Worm (Caenorhabditis elegans) whole organism, young adult: ENCODE results near the gene C14A6.13.

Source experiments
- B0261.1 ChIP-seq: sonication (generic microtip); optimal IDR thresholded peaks from 2 replicates; lab custom pipeline; 2016; ENCODE audit warnings: mild to moderate bottlenecking, missing genetic modification characterization, moderate library complexity, missing compliant biosample characterization
- B0336.3 ChIP-seq: fragments of 200-800 bp; sonication (Bioruptor generic); IDR thresholded peaks from 2 replicates; pipeline ENCODE4 v1.3.6; 2022; ENCODE audit warnings: missing genetic modification characterization, missing compliant biosample characterization
- D2030.7 ChIP-seq: fragments of 200-800 bp; sonication (Bioruptor generic); IDR thresholded peaks from 2 replicates; pipeline ENCODE4 v1.3.6; 2022; ENCODE audit warnings: missing genetic modification reagents, missing genetic modification characterization, missing compliant biosample characterization
- F10E7.11 ChIP-seq: sonication (generic microtip); optimal IDR thresholded peaks from 2 replicates; lab custom pipeline; 2017; ENCODE audit warnings: mild to moderate bottlenecking, missing genetic modification characterization, moderate library complexity, missing compliant biosample characterization
- F33H1.4 ChIP-seq: fragments of 200-800 bp; sonication (Bioruptor generic); IDR thresholded peaks from 2 replicates; pipeline ENCODE4 v1.3.6; 2022; ENCODE audit warnings: missing genetic modification reagents, missing genetic modification characterization, missing compliant biosample characterization
- F37B4.10 ChIP-seq: fragments of 200-800 bp; sonication (Bioruptor generic); IDR thresholded peaks from 2 replicates; pipeline ENCODE4 v1.3.6; 2022; ENCODE audit warnings: missing genetic modification characterization, missing compliant biosample characterization
- F52B5.7 ChIP-seq: sonication (generic microtip); optimal IDR thresholded peaks from 2 replicates; lab custom pipeline; 2016; ENCODE audit warnings: mild to moderate bottlenecking, missing genetic modification characterization, missing compliant biosample characterization
- T07F8.4 ChIP-seq: sonication (generic microtip); optimal IDR thresholded peaks from 2 replicates; lab custom pipeline; 2016; ENCODE audit warnings: mild to moderate bottlenecking, missing genetic modification characterization, moderate library complexity, missing compliant biosample characterization
- Y53G8AR.9 ChIP-seq: fragments of 200-800 bp; sonication (Bioruptor generic); conservative IDR thresholded peaks from 2 replicates; pipeline ENCODE4 v1.3.6; 2022; ENCODE audit warnings: missing genetic modification reagents, missing genetic modification characterization, missing compliant biosample characterization
- Y67H2A.10 ChIP-seq: fragments of 200-800 bp; sonication (Bioruptor generic); conservative IDR thresholded peaks from 2 replicates; pipeline ENCODE4 v1.3.6; 2022; ENCODE audit warnings: missing genetic modification reagents, missing genetic modification characterization, missing compliant biosample characterization
- ZK185.1 ChIP-seq: sonication (generic microtip); optimal IDR thresholded peaks from 2 replicates; lab custom pipeline; 2016; ENCODE audit warnings: mild to moderate bottlenecking, missing genetic modification characterization, missing compliant biosample characterization; ENCODE audit not compliant: poor library complexity, severe bottlenecking
- attf-6 ChIP-seq: fragments of 200-800 bp; sonication (Bioruptor generic); IDR thresholded peaks from 2 replicates; pipeline ENCODE4 v1.3.6; 2022; ENCODE audit warnings: missing genetic modification reagents, missing genetic modification characterization, missing compliant biosample characterization
- bed-1 ChIP-seq: fragments of 200-800 bp; sonication (Bioruptor generic); IDR thresholded peaks from 2 replicates; pipeline ENCODE4 v1.3.6; 2022; ENCODE audit warnings: missing genetic modification reagents, missing genetic modification characterization, missing compliant biosample characterization
- bed-2 ChIP-seq: fragments of 200-800 bp; sonication (Bioruptor generic); IDR thresholded peaks from 2 replicates; pipeline ENCODE4 v1.3.6; 2022; ENCODE audit warnings: missing genetic modification reagents, missing genetic modification characterization, missing compliant biosample characterization
- cebp-1 ChIP-seq, 2 experiments: fragments of 200-800 bp in 1 of 2; sonication (Bioruptor generic) in 1 of 2; sonication (generic microtip) in 1 of 2; IDR thresholded peaks in 1 of 2; optimal IDR thresholded peaks in 1 of 2; 2 replicates each; pipeline versions ENCODE4 v1.3.6 to Lab custom; 2017 to 2022; ENCODE audit warnings: missing compliant biosample characterization in 2 of 2, missing genetic modification characterization in 2 of 2, mild to moderate bottlenecking in 1 of 2, missing genetic modification reagents in 1 of 2, moderate library complexity in 1 of 2
- cebp-2 ChIP-seq: fragments of 200-800 bp; sonication (Bioruptor generic); IDR thresholded peaks from 2 replicates; pipeline ENCODE4 v1.3.6; 2022; ENCODE audit warnings: missing genetic modification characterization, missing compliant biosample characterization
- ceh-100 ChIP-seq: fragments of 200-800 bp; sonication (Bioruptor generic); IDR thresholded peaks from 2 replicates; pipeline ENCODE4 v1.3.6; 2022; ENCODE audit warnings: missing genetic modification reagents, missing genetic modification characterization, missing compliant biosample characterization
- egl-18 ChIP-seq: fragments of 200-800 bp; sonication (Bioruptor generic); IDR thresholded peaks from 2 replicates; pipeline ENCODE4 v1.3.6; 2022; ENCODE audit warnings: missing genetic modification reagents, missing genetic modification characterization, missing compliant biosample characterization
- ets-4 ChIP-seq: fragments of 200-800 bp; sonication (Bioruptor generic); optimal IDR thresholded peaks from 2 replicates; lab custom pipeline; 2018; ENCODE audit warnings: mild to moderate bottlenecking, missing genetic modification characterization, missing compliant biosample characterization
- gei-17 ChIP-seq: fragments of 200-800 bp; sonication (Bioruptor generic); optimal IDR thresholded peaks from 2 replicates; lab custom pipeline; 2018; ENCODE audit warnings: mild to moderate bottlenecking, missing genetic modification characterization, missing compliant biosample characterization
- him-1 ChIP-seq: sonication (generic microtip); optimal IDR thresholded peaks from 2 replicates; lab custom pipeline; 2016; ENCODE audit warnings: missing genotype, missing genetic modification reagents, missing genetic modification characterization, missing compliant biosample characterization
- hlh-12 ChIP-seq: sonication (generic microtip); optimal IDR thresholded peaks from 2 replicates; lab custom pipeline; 2016; ENCODE audit warnings: missing genetic modification characterization, missing compliant biosample characterization
- hlh-26 ChIP-seq: fragments of 200-800 bp; sonication (Bioruptor generic); conservative IDR thresholded peaks from 2 replicates; pipeline ENCODE4 v1.3.6; 2022; ENCODE audit warnings: missing genetic modification reagents, missing genetic modification characterization, missing compliant biosample characterization
- hsf-1 ChIP-seq: fragments of 200-800 bp; sonication (Bioruptor generic); IDR thresholded peaks from 2 replicates; pipeline ENCODE4 v1.3.6; 2022; ENCODE audit warnings: missing genetic modification reagents, missing genetic modification characterization, missing compliant biosample characterization
- let-526 ChIP-seq: fragments of 200-800 bp; sonication (Bioruptor generic); IDR thresholded peaks from 2 replicates; pipeline ENCODE4 v1.3.6; 2022; ENCODE audit warnings: missing genetic modification reagents, missing genetic modification characterization, missing compliant biosample characterization
- lsl-1 ChIP-seq: fragments of 200-800 bp; sonication (Bioruptor generic); optimal IDR thresholded peaks from 2 replicates; lab custom pipeline; 2018; ENCODE audit warnings: mild to moderate bottlenecking, missing genetic modification characterization, moderate library complexity, missing compliant biosample characterization
- madf-3 ChIP-seq: fragments of 200-800 bp; sonication (Bioruptor generic); IDR thresholded peaks from 2 replicates; pipeline ENCODE4 v1.3.6; 2022; ENCODE audit warnings: missing genetic modification reagents, missing genetic modification characterization, missing compliant biosample characterization
- madf-6 ChIP-seq: fragments of 200-800 bp; sonication (Bioruptor generic); IDR thresholded peaks from 2 replicates; pipeline ENCODE4 v1.3.6; 2022; ENCODE audit warnings: missing genetic modification reagents, missing genetic modification characterization, missing compliant biosample characterization
- mcd-1 ChIP-seq: fragments of 200-800 bp; sonication (Bioruptor generic); IDR thresholded peaks from 2 replicates; pipeline ENCODE4 v1.3.6; 2022; ENCODE audit warnings: missing genetic modification reagents, missing genetic modification characterization, missing compliant biosample characterization
- nhr-27 ChIP-seq: fragments of 200-800 bp; sonication (Bioruptor generic); optimal IDR thresholded peaks from 2 replicates; lab custom pipeline; 2018; ENCODE audit warnings: mild to moderate bottlenecking, missing genetic modification characterization, moderate library complexity, missing compliant biosample characterization
- pbrm-1 ChIP-seq: fragments of 200-800 bp; sonication (Bioruptor generic); IDR thresholded peaks from 2 replicates; pipeline ENCODE4 v1.3.6; 2022; ENCODE audit warnings: missing genetic modification reagents, missing genetic modification characterization, missing compliant biosample characterization
- pha-4 ChIP-seq: fragments of 150-350 bp; sonication (generic microtip); optimal IDR thresholded peaks from 2 replicates; lab custom pipeline; 2014; ENCODE audit warnings: missing biosample characterization, missing genetic modification reagents, missing genetic modification characterization
- rec-8 ChIP-seq, 2 experiments: sonication (generic microtip); optimal IDR thresholded peaks; 2 replicates each; lab custom pipeline; 2016; ENCODE audit warnings: mild to moderate bottlenecking in 2 of 2, missing genetic modification characterization in 2 of 2, missing genetic modification reagents in 2 of 2, missing genotype in 2 of 2, missing biosample characterization in 1 of 2, missing compliant biosample characterization in 1 of 2, moderate library complexity in 1 of 2
- sdz-38 ChIP-seq: sonication (generic microtip); optimal IDR thresholded peaks from 2 replicates; lab custom pipeline; 2016; ENCODE audit warnings: missing genotype, missing genetic modification characterization, missing compliant biosample characterization
- snpc-4 ChIP-seq, 5 experiments: fragments of 150-350 bp in 1 of 5; sonication (generic microtip) in 4 of 5; optimal IDR thresholded peaks; 2 replicates each; lab custom pipeline; 2014 to 2018; ENCODE audit warnings: missing genetic modification characterization in 5 of 5, missing biosample characterization in 3 of 5, antibody characterized with exemption in 2 of 5, mild to moderate bottlenecking in 2 of 5, missing compliant biosample characterization in 2 of 5, missing genotype in 2 of 5, moderate library complexity in 2 of 5, missing genetic modification reagents in 1 of 5
- somi-1 ChIP-seq: fragments of 200-800 bp; sonication (Bioruptor generic); optimal IDR thresholded peaks from 2 replicates; lab custom pipeline; 2018; ENCODE audit warnings: mild to moderate bottlenecking, missing genetic modification characterization, missing compliant biosample characterization
- sptf-2 ChIP-seq: fragments of 200-800 bp; sonication (Bioruptor generic); optimal IDR thresholded peaks from 2 replicates; lab custom pipeline; 2018; ENCODE audit warnings: mild to moderate bottlenecking, missing genetic modification characterization, missing compliant biosample characterization
- tbx-9 ChIP-seq: sonication (generic microtip); optimal IDR thresholded peaks from 2 replicates; lab custom pipeline; 2016; ENCODE audit warnings: borderline replicate concordance, missing genetic modification characterization, inconsistent platforms, missing compliant biosample characterization
- unc-62 ChIP-seq: fragments of 150-350 bp; optimal IDR thresholded peaks from 2 replicates; lab custom pipeline; 2014; ENCODE audit warnings: missing biosample characterization, missing genetic modification reagents, missing genetic modification characterization

Gene C14A6.13

ce11 chrV:18188328-18188727 lies 27.2 kb upstream of the C14A6.13 start, which contains the start of gene clec-245:
TSS of gene clec-245 (minus strand) at chrV:18188428.
- TF ChIP-seq attf-6 (GFP tag; lab: Robert Waterston, UW) = no peak
- no peak for TF ChIP-seq F37B4.10 (GFP tag; lab: Robert Waterston, UW)
- TF ChIP-seq B0261.1 = no peak
- no peak for TF ChIP-seq F33H1.4 (GFP tag; lab: Robert Waterston, UW)
- TF ChIP-seq let-526 = no peak
- TF ChIP-seq tbx-9 (tag; lab: Kevin White, UChicago) = no peak
- no peak for TF ChIP-seq mcd-1 (GFP tag; lab: Robert Waterston, UW)
- TF ChIP-seq Y67H2A.10 (GFP tag; lab: Robert Waterston, UW) = no peak
- no peak for TF ChIP-seq rec-8 (tag; optimal IDR thresholded peaks at IDR 0.05; lab: Kevin White, UChicago)
- no peak for TF ChIP-seq lsl-1 (GFP tag; lab: Kevin White, UChicago)
- TF ChIP-seq nhr-27 = no peak
- no peak for TF ChIP-seq bed-2 (GFP tag; lab: Robert Waterston, UW)

- no peak for TF ChIP-seq bed-1
- no peak for TF ChIP-seq sptf-2 (GFP tag; lab: Kevin White, UChicago)
- no peak for TF ChIP-seq T07F8.4 (tag; lab: Kevin White, UChicago)
- TF ChIP-seq ZK185.1 (tag; lab: Kevin White, UChicago) = no peak
- TF ChIP-seq madf-6 = no peak
- no peak for TF ChIP-seq sdz-38 (tag; lab: Kevin White, UChicago)
- TF ChIP-seq F10E7.11 = no peak
- TF ChIP-seq cebp-1 (GFP tag; IDR thresholded peaks at IDR 0.05; lab: Robert Waterston, UW) = no peak
- no peak for TF ChIP-seq cebp-1 (tag; optimal IDR thresholded peaks at IDR 0.05; lab: Kevin White, UChicago)
- no peak for TF ChIP-seq ets-4 (GFP tag; lab: Kevin White, UChicago)
- no peak for TF ChIP-seq F52B5.7
- TF ChIP-seq egl-18 = no peak
- no peak for TF ChIP-seq pha-4
- TF ChIP-seq hlh-12 (tag; lab: Kevin White, UChicago) = no peak
- no peak for TF ChIP-seq unc-62 (GFP tag; lab: Kevin White, UChicago)
These were observed 23.8 kb upstream of the C14A6.13 start, which contains the start of gene C31G12.3 for ce11 chrV:18184910-18185309. TSS of gene C31G12.3 (plus strand) at chrV:18185210.

ce11 chrV:18179663-18180062 lies 18.5 kb upstream of the C14A6.13 start, which contains the start of gene C31G12.1:
TSS of gene C31G12.1 (plus strand) at chrV:18179963.
- TF ChIP-seq hsf-1 (GFP tag; lab: Robert Waterston, UW) = no peak
- no peak for TF ChIP-seq mcd-1 (GFP tag; lab: Robert Waterston, UW)
- no peak for TF ChIP-seq F52B5.7
- no peak for TF ChIP-seq cebp-2 (GFP tag; lab: Robert Waterston, UW)
- no peak for TF ChIP-seq Y53G8AR.9 (GFP tag; lab: Robert Waterston, UW)
- no peak for TF ChIP-seq T07F8.4 (tag; lab: Kevin White, UChicago)
- no peak for TF ChIP-seq him-1 (tag; lab: Kevin White, UChicago)
- no peak for TF ChIP-seq somi-1 (GFP tag; lab: Kevin White, UChicago)
- no peak for TF ChIP-seq B0261.1
- no peak for TF ChIP-seq pbrm-1 (GFP tag; lab: Robert Waterston, UW)
- no peak for TF ChIP-seq snpc-4 (GFP tag; optimal IDR thresholded peaks at IDR 0.05; lab: Kevin White, UChicago)
- TF ChIP-seq snpc-4 (tag; optimal IDR thresholded peaks at IDR 0.05; lab: Kevin White, UChicago) = no peak
- TF ChIP-seq B0336.3 (GFP tag; lab: Robert Waterston, UW) = no peak
- no peak for TF ChIP-seq attf-6 (GFP tag; lab: Robert Waterston, UW)
- TF ChIP-seq madf-6 = no peak
- TF ChIP-seq gei-17 (GFP tag; lab: Kevin White, UChicago) = no peak
- TF ChIP-seq hlh-26 (GFP tag; lab: Robert Waterston, UW) = no peak
- no peak for TF ChIP-seq madf-3 (GFP tag; lab: Robert Waterston, UW)
- no peak for TF ChIP-seq ceh-100 (GFP tag; lab: Robert Waterston, UW)
- TF ChIP-seq D2030.7 (GFP tag; lab: Robert Waterston, UW) = no peak
